Worm (Caenorhabditis elegans) whole organism, L3 larva: ENCODE results near the gene sdz-10.

Experiments
- R02D3.7 ChIP-seq: fragments of 150-350 bp; optimal IDR thresholded peaks from 2 replicates; lab custom pipeline; 2014; ENCODE audit warnings: missing biosample characterization, missing genetic modification characterization
- aly-2 ChIP-seq: fragments of 150-350 bp; optimal IDR thresholded peaks from 2 replicates; lab custom pipeline; 2014; ENCODE audit warnings: missing biosample characterization, missing genetic modification characterization
- ceh-16 ChIP-seq: sonication (generic microtip); optimal IDR thresholded peaks from 2 replicates; lab custom pipeline; 2017; ENCODE audit warnings: missing biosample characterization, missing genetic modification characterization
- ceh-28 ChIP-seq: fragments of 150-350 bp; optimal IDR thresholded peaks from 2 replicates; lab custom pipeline; 2014; ENCODE audit warnings: missing biosample characterization, missing genetic modification reagents, missing genetic modification characterization
- ceh-82 ChIP-seq: fragments of 150-350 bp; optimal IDR thresholded peaks from 2 replicates; lab custom pipeline; 2014; ENCODE audit warnings: missing biosample characterization, missing genetic modification characterization
- elt-3 ChIP-seq, 3 experiments: fragments of 150-350 bp in 1 of 3; sonication (generic microtip) in 2 of 3; optimal IDR thresholded peaks; 2 replicates in 2 of 3; 4 replicates in 1 of 3; lab custom pipeline; 2014 to 2017; ENCODE audit warnings: missing biosample characterization in 3 of 3, missing genetic modification characterization in 3 of 3
- lin-15B ChIP-seq: fragments of 150-350 bp; optimal IDR thresholded peaks from 2 replicates; lab custom pipeline; 2014; ENCODE audit warnings: missing biosample characterization, missing genetic modification characterization
- lin-39 ChIP-seq: fragments of 150-350 bp; optimal IDR thresholded peaks from 2 replicates; lab custom pipeline; 2018; ENCODE audit warnings: missing biosample characterization, missing genetic modification reagents, missing genetic modification characterization
- nhr-23 ChIP-seq: fragments of 150-350 bp; optimal IDR thresholded peaks from 2 replicates; lab custom pipeline; 2014; ENCODE audit warnings: missing biosample characterization, missing genetic modification reagents, missing genetic modification characterization
- nhr-237 ChIP-seq: fragments of 150-350 bp; optimal IDR thresholded peaks from 2 replicates; lab custom pipeline; 2014; ENCODE audit warnings: missing biosample characterization, missing genetic modification characterization
- nhr-67 ChIP-seq: fragments of 150-350 bp; optimal IDR thresholded peaks from 2 replicates; lab custom pipeline; 2014; ENCODE audit warnings: missing biosample characterization, missing genetic modification characterization
- sea-2 ChIP-seq: fragments of 150-350 bp; sonication (generic microtip); optimal IDR thresholded peaks from 4 replicates; lab custom pipeline; 2014; ENCODE audit warnings: missing biosample characterization, missing genetic modification reagents, missing genetic modification characterization
- unc-62 ChIP-seq: fragments of 150-350 bp; sonication (generic microtip); optimal IDR thresholded peaks from 4 replicates; lab custom pipeline; 2014; ENCODE audit warnings: missing biosample characterization, missing genetic modification reagents, missing genetic modification characterization
- zag-1 ChIP-seq: fragments of 150-350 bp; optimal IDR thresholded peaks from 2 replicates; lab custom pipeline; 2014; ENCODE audit warnings: missing biosample characterization, missing genetic modification characterization
- ztf-4 ChIP-seq: fragments of 150-350 bp; optimal IDR thresholded peaks from 2 replicates; lab custom pipeline; 2014; ENCODE audit warnings: missing biosample characterization, missing genetic modification characterization

Gene sdz-10

ce11 chrII:2721992-2722391, 50.1 kb downstream of the sdz-10 start:
- TF ChIP-seq sea-2 (GFP tag; lab: Kevin White, UChicago) (no peak), nhr-67 (tag; lab: Kevin White, UChicago) (no peak), ceh-28 (tag; lab: Kevin White, UChicago) (no peak), unc-62 (GFP tag; lab: Kevin White, UChicago) (no peak), lin-15B (tag; lab: Kevin White, UChicago) (no peak), zag-1 (no peak), R02D3.7 (tag; lab: Kevin White, UChicago) (no peak), aly-2 (tag; lab: Kevin White, UChicago) (no peak), nhr-23 (tag; lab: Kevin White, UChicago) (no peak), ztf-4 (tag; lab: Kevin White, UChicago) (no peak), ceh-82 (tag; lab: Kevin White, UChicago) (no peak), ceh-16 (tag; lab: Kevin White, UChicago) (no peak), lin-39 (tag; lab: Kevin White, UChicago) (no peak), nhr-237 (tag; lab: Kevin White, UChicago) (no peak), elt-3 (tag; optimal IDR thresholded peaks at IDR 0.05; lab: Kevin White, UChicago) (no peak)
